Comparison of ENCODE assay signal across 3 fruit fly cellular contexts in the genomic region with DNA sequence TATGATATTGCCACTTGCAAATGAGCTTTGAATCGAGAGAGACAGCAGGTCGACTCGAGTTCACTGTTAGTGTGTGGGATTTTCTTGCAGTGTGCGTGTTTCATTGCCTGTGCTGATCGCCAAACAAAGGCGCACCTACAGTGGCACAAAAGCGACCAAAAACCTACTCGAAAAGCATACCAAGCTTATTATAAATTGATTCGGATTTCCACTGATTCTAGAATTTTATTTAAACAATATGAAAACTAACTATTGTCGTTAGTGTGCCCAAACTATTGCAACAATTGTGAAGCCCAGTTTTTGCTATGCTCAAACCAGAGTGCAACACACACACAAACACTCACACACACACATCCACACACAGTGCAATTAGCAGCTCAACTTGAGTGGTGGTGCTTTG.
A peak's percentile ranks its signal among the peaks of the same experiment; 100 is the strongest.
TF ChIP-seq lines count a peak whose summit lies in the region.

No protein-coding gene starts in this region.

- no peak for TF ChIP-seq CTCF in whole organism, embryonic (GFP tag; optimal IDR thresholded peaks at IDR 0.05; lab: Kevin White, UChicago)

TF ChIP-seq in whole organism, embryonic, 481 proteins besides CTCF, POLR2A, EP300 and RAD21:
- TF ChIP-seq twi (tag; optimal IDR thresholded peaks at IDR 0.05; lab: Kevin White, UChicago) (no peak), D19B (GFP tag; optimal IDR thresholded peaks at IDR 0.05; lab: Kevin White, UChicago) (no peak), cg (GFP tag; optimal IDR thresholded peaks at IDR 0.05; lab: Kevin White, UChicago) (peak; percentile 14), sens (GFP tag; lab: Kevin White, UChicago) (peak; percentile 28), row (GFP tag; IDR thresholded peaks at IDR 0.05; lab: Robert Waterston, UW) (0 out of 3 replicates have a peak, but pooled peaks have one; percentile 14), kni (GFP tag; optimal IDR thresholded peaks at IDR 0.05; lab: Kevin White, UChicago) (no peak), z (GFP tag; IDR thresholded peaks at IDR 0.05; lab: Robert Waterston, UW) (0 out of 3 replicates have a peak, but pooled peaks have one; percentile 18)
TF ChIP-seq in whole organism, embryonic: peak in this region for 4.

TF ChIP-seq in whole organism, prepupa, 60 proteins besides CTCF, POLR2A, EP300 and RAD21 (continues in another document):
- TF ChIP-seq CG6163 (GFP tag; IDR thresholded peaks at IDR 0.05; lab: Robert Waterston, UW) (peak; percentile 41; the same call in 1 of the 3 replicates), Sox102F (GFP tag; optimal IDR thresholded peaks at IDR 0.05; lab: Kevin White, UChicago) (no peak), CG4318 (GFP tag; optimal IDR thresholded peaks at IDR 0.05; lab: Kevin White, UChicago) (no peak), acj6 (GFP tag; optimal IDR thresholded peaks at IDR 0.05; lab: Kevin White, UChicago) (no peak), CG3032 (tag; optimal IDR thresholded peaks at IDR 0.05; lab: Kevin White, UChicago) (no peak), CG10631 (GFP tag; optimal IDR thresholded peaks at IDR 0.05; lab: Kevin White, UChicago) (peak; percentile 18), svp (GFP tag; lab: Kevin White, UChicago) (peak; percentile 76), Met (GFP tag; optimal IDR thresholded peaks at IDR 0.05; lab: Kevin White, UChicago) (no peak), CG11762 (GFP tag; optimal IDR thresholded peaks at IDR 0.05; lab: Kevin White, UChicago; ENCODE audit: insufficient read depth) (no peak), Gug (GFP tag; IDR thresholded peaks at IDR 0.05; lab: Robert Waterston, UW) (no peak), CG1621 (tag; optimal IDR thresholded peaks at IDR 0.05; lab: Kevin White, UChicago) (no peak), Ets96B (tag; optimal IDR thresholded peaks at IDR 0.05; lab: Kevin White, UChicago) (no peak), CG6792 (GFP tag; optimal IDR thresholded peaks at IDR 0.05; lab: Kevin White, UChicago) (no peak), Ets21C (GFP tag; optimal IDR thresholded peaks at IDR 0.05; lab: Kevin White, UChicago) (no peak), CG10669 (GFP tag; optimal IDR thresholded peaks at IDR 0.05; lab: Kevin White, UChicago) (no peak), Eip93F (GFP tag; optimal IDR thresholded peaks at IDR 0.05; lab: Kevin White, UChicago) (no peak), CG8632 (GFP tag; optimal IDR thresholded peaks at IDR 0.05; lab: Kevin White, UChicago) (no peak), dac (GFP tag; optimal IDR thresholded peaks at IDR 0.05; lab: Kevin White, UChicago) (no peak), pdm3 (GFP tag; optimal IDR thresholded peaks at IDR 0.05; lab: Kevin White, UChicago) (no peak), Lpt (GFP tag; optimal IDR thresholded peaks at IDR 0.05; lab: Kevin White, UChicago) (no peak), spab (GFP tag; optimal IDR thresholded peaks at IDR 0.05; lab: Kevin White, UChicago) (no peak), salr (GFP tag; optimal IDR thresholded peaks at IDR 0.05; lab: Kevin White, UChicago) (no peak), Sox15 (GFP tag; optimal IDR thresholded peaks at IDR 0.05; lab: Kevin White, UChicago) (no peak), Eip78C (GFP tag; lab: Kevin White, UChicago) (peak; percentile 83), topi (GFP tag; optimal IDR thresholded peaks at IDR 0.05; lab: Kevin White, UChicago) (no peak), CG8319 (GFP tag; optimal IDR thresholded peaks at IDR 0.05; lab: Kevin White, UChicago) (no peak), CG11294 (GFP tag; IDR thresholded peaks at IDR 0.05; lab: Robert Waterston, UW) (no peak), esn (GFP tag; optimal IDR thresholded peaks at IDR 0.05; lab: Kevin White, UChicago) (no peak), CG16779 (tag; optimal IDR thresholded peaks at IDR 0.05; lab: Kevin White, UChicago) (no peak), net (GFP tag; optimal IDR thresholded peaks at IDR 0.05; lab: Kevin White, UChicago) (no peak), Blimp-1 (GFP tag; optimal IDR thresholded peaks at IDR 0.05; lab: Kevin White, UChicago) (no peak), fkh (GFP tag; optimal IDR thresholded peaks at IDR 0.05; lab: Kevin White, UChicago) (no peak), CG3919 (GFP tag; optimal IDR thresholded peaks at IDR 0.05; lab: Kevin White, UChicago) (no peak), CG11902 (GFP tag; optimal IDR thresholded peaks at IDR 0.05; lab: Kevin White, UChicago) (no peak), CG6808 (GFP tag; optimal IDR thresholded peaks at IDR 0.05; lab: Kevin White, UChicago) (no peak), CG6276 (GFP tag; optimal IDR thresholded peaks at IDR 0.05; lab: Kevin White, UChicago) (no peak), fd59A (GFP tag; optimal IDR thresholded peaks at IDR 0.05; lab: Kevin White, UChicago) (no peak), CG9139 (GFP tag; optimal IDR thresholded peaks at IDR 0.05; lab: Kevin White, UChicago) (no peak), CG15336 (GFP tag; IDR thresholded peaks at IDR 0.05; lab: Robert Waterston, UW) (no peak), eg (GFP tag; IDR thresholded peaks at IDR 0.05; lab: Robert Waterston, UW) (0 out of 3 replicates have a peak, but pooled peaks have one; percentile 16), Smox (GFP tag; optimal IDR thresholded peaks at IDR 0.05; lab: Kevin White, UChicago) (no peak), ss (GFP tag; optimal IDR thresholded peaks at IDR 0.05; lab: Kevin White, UChicago) (peak in 1 of 2 experiments; percentile 18)

TF ChIP-seq in whole organism, pupa, 21 proteins besides CTCF, POLR2A, EP300 and RAD21:
- TF ChIP-seq EcR (GFP tag; optimal IDR thresholded peaks at IDR 0.05; lab: Kevin White, UChicago) (no peak), CG4496 (GFP tag; IDR thresholded peaks at IDR 0.05; lab: Robert Waterston, UW) (peak; percentile 62), CG8159 (tag; optimal IDR thresholded peaks at IDR 0.05; lab: Kevin White, UChicago) (peak; percentile 29), CG12605 (GFP tag; IDR thresholded peaks at IDR 0.05; lab: Robert Waterston, UW) (no peak), Snoo (tag; optimal IDR thresholded peaks at IDR 0.05; lab: Kevin White, UChicago) (no peak), fd96Ca (GFP tag; IDR thresholded peaks at IDR 0.05; lab: Robert Waterston, UW) (no peak; the same call in 2 of the 3 replicates), CG10348 (GFP tag; IDR thresholded peaks at IDR 0.05; lab: Robert Waterston, UW) (no peak), D1 (tag; optimal IDR thresholded peaks at IDR 0.05; lab: Kevin White, UChicago) (no peak), gl (tag; optimal IDR thresholded peaks at IDR 0.05; lab: Kevin White, UChicago) (no peak), CG34367 (tag; optimal IDR thresholded peaks at IDR 0.05; lab: Kevin White, UChicago) (no peak), Ets98B (GFP tag; IDR thresholded peaks at IDR 0.05; lab: Robert Waterston, UW) (no peak), CG32121 (GFP tag; IDR thresholded peaks at IDR 0.05; lab: Robert Waterston, UW) (no peak), CG15710 (tag; optimal IDR thresholded peaks at IDR 0.05; lab: Kevin White, UChicago) (no peak), CG13204 (GFP tag; optimal IDR thresholded peaks at IDR 0.05; lab: Kevin White, UChicago) (no peak), CG14655 (GFP tag; optimal IDR thresholded peaks at IDR 0.05; lab: Kevin White, UChicago) (no peak)
